Worm (Caenorhabditis elegans) whole organism, midembryonic: ENCODE results near the gene Y51A2B.2.

Source experiments
- klf-2 ChIP-seq: fragments of 200-800 bp; sonication (Bioruptor generic); conservative IDR thresholded peaks from 2 replicates; pipeline ENCODE4 v1.3.6; 2022; ENCODE audit warnings: missing genetic modification reagents, missing genetic modification characterization, missing compliant biosample characterization
- tab-1 ChIP-seq: fragments of 200-800 bp; sonication (Bioruptor generic); IDR thresholded peaks from 2 replicates; pipeline ENCODE4 v1.3.6; 2022; ENCODE audit warnings: missing genetic modification characterization, missing compliant biosample characterization

ce11 chrV:18382590-18382989 lies 8.3 kb downstream of the Y51A2B.2 start, which contains the start of gene nhr-288:
- TF ChIP-seq tab-1 (GFP tag; lab: Robert Waterston, UW) (no peak), klf-2 (GFP tag; lab: Robert Waterston, UW) (no peak)
